Worm (Caenorhabditis elegans) whole organism, L4/young adult: Measurements from ENCODE around the gene cutl-23.

Experiments
- dao-5 ChIP-seq: sonication (generic microtip); optimal IDR thresholded peaks from 2 replicates; lab custom pipeline; 2016; ENCODE audit warnings: missing genotype, missing genetic modification characterization, moderate library complexity, missing compliant biosample characterization
- him-1 ChIP-seq: sonication (generic microtip); optimal IDR thresholded peaks from 2 replicates; lab custom pipeline; 2016; ENCODE audit warnings: missing genotype, missing genetic modification reagents, missing genetic modification characterization, missing compliant biosample characterization

ce11 chrIII:5744579-5744978, 25.4 kb upstream of the cutl-23 start, which contains the start of gene B0244.5:
- TF ChIP-seq dao-5 (tag; lab: Kevin White, UChicago) (no peak), him-1 (no peak)
